Fruit fly (Drosophila melanogaster) whole organism, wandering third instar larva: ENCODE results near the gene flr.

ENCODE experiments used
- CG9705 ChIP-seq: fragments of 200-800 bp; sonication (Bioruptor generic); optimal IDR thresholded peaks from 2 replicates; lab custom pipeline; 2018; ENCODE audit warnings: missing biosample characterization, mild to moderate bottlenecking, missing genetic modification characterization
- CrebA ChIP-seq: fragments of 200-800 bp; sonication (Bioruptor generic); optimal IDR thresholded peaks from 2 replicates; lab custom pipeline; 2016; ENCODE audit warnings: missing biosample characterization, mild to moderate bottlenecking, missing genetic modification characterization, borderline replicate concordance
- HLH106 ChIP-seq: fragments of 200-800 bp; optimal IDR thresholded peaks from 3 replicates; lab custom pipeline; 2019; ENCODE audit warnings: missing biosample characterization, mild to moderate bottlenecking, missing genetic modification characterization, moderate library complexity
- pan ChIP-seq: fragments of >200 bp; optimal IDR thresholded peaks from 2 replicates; lab custom pipeline; 2017
- psq ChIP-seq: fragments of 200-800 bp; sonication (Bioruptor generic); optimal IDR thresholded peaks from 3 replicates; lab custom pipeline; 2017; ENCODE audit warnings: missing biosample characterization, mild to moderate bottlenecking, missing genetic modification characterization, moderate library complexity

dm6 chr3L:13387608-13388007 is 25.0 kb upstream of the flr start, which contains the start of gene CG10171:
- TF ChIP-seq CrebA (GFP tag; lab: Kevin White, UChicago) (no peak), pan (lab: Kevin White, UChicago) (no peak), CG9705 (no peak), HLH106 (tag; lab: Kevin White, UChicago) (no peak), psq (GFP tag; lab: Kevin White, UChicago) (no peak)
